Fruit fly (Drosophila melanogaster): Measurements from ENCODE around the gene CG2116.

DNA sequence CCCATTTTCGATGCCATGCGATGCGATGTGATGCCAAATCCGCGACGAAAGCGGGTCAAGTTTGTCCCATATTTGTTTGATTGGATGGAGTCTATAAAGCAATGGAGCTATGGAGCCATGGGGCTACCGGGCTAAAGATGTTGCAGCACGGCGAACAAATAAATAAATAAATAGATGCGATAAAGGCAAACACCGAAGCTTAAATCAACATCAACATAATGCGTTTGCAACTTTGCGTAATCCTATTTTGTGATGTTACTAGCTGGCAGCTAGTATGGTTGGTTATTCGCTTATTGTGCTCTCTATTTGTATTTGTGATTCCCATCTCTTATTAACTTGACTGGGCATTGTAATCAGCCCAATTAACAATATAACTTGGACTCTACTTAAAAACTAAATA is 1.5 kb upstream of the CG2116 start:
- TF ChIP-seq CTCF (optimal IDR thresholded peaks at IDR 0.05) (no peak), CG8478 (optimal IDR thresholded peaks at IDR 0.05) (no peak)

Data from S2 (cell line).